Fruit fly (Drosophila melanogaster): ENCODE results near the gene CG34301.

The CG34301 gene

DNA sequence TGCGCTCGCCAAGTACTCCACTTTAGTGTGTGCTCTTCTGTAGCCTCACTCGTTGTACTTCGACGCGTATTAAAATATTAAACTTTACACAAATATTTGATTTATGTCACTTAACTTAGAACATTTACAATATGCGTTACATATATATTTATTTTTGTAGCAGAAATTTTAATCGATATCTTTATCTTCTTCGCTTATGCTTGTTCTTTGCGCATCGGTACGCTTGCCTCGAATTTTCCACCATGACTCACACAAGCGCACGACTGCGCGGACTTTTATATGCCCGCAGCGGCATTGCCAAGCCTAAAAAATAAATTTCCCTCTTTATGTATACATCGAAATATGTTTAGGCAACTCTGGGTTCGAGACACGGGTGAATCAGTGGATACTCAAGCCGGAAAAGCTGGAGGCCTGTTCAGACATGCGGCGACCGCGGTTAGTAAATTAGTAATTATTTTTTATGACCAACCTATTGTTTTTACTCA lies 47.2 kb downstream of the CG34301 start, which contains the start of gene aqz:
Gene aqz (minus strand): TSS at position 255 of the 485 bp plus-strand sequence.
- peak; percentile 57 for TF ChIP-seq noc (tag; optimal IDR thresholded peaks at IDR 0.05)

- peak; percentile 52 for TF ChIP-seq noc (tag; optimal IDR thresholded peaks at IDR 0.05)
These were observed 48.4 kb downstream of the CG34301 start, which contains the start of gene CG8369 for dm6 chr3R:8821623-8822022. CG8369 (plus strand) TSS chr3R:8822008.

DNA sequence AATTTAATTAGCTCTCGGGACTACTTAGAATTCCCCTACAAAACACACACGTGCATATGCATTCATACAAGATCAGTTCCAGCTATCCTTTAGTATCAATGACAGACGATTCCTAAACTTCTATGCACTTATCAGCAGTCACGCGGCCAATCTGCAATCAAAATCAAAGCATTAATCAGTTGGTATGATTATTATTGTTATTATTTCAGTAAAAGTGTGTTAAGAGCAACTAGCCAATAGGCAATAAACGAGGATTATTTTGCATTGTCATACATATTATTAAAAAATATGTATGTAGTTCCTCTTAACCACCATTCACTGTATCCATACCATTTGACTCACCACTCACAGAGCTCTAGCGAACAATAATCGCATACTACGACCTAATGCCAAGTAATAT lies 49.7 kb downstream of the CG34301 start:
- no peak for TF ChIP-seq noc (tag; optimal IDR thresholded peaks at IDR 0.05)

Data from whole organism, larva.